Fruit fly (Drosophila melanogaster) whole organism, pupa: ENCODE results near the gene crok.

Experiments used
- CG12605 ChIP-seq: fragments of 200-800 bp; sonication (Bioruptor generic); IDR thresholded peaks from 2 replicates; pipeline ENCODE4 v1.3.6; 2022; ENCODE audit warnings: missing biosample characterization, missing genetic modification characterization
- CG13204 ChIP-seq: fragments of 200-800 bp; sonication (Bioruptor generic); optimal IDR thresholded peaks from 2 replicates; lab custom pipeline; 2018; ENCODE audit warnings: missing biosample characterization, mild to moderate bottlenecking, missing genetic modification characterization, moderate library complexity
- CG14655 ChIP-seq: fragments of 200-800 bp; sonication (Bioruptor generic); optimal IDR thresholded peaks from 3 replicates; lab custom pipeline; 2017; ENCODE audit warnings: mild to moderate bottlenecking, missing biosample characterization, missing genetic modification reagents, missing genetic modification characterization
- CG15710 ChIP-seq: fragments of 200-800 bp; sonication (Bioruptor generic); optimal IDR thresholded peaks from 2 replicates; lab custom pipeline; 2018; ENCODE audit warnings: missing biosample characterization, mild to moderate bottlenecking, missing genetic modification characterization, moderate library complexity
- CG17806 ChIP-seq: fragments of 200-800 bp; sonication (Bioruptor generic); optimal IDR thresholded peaks from 2 replicates; lab custom pipeline; 2018; ENCODE audit warnings: missing biosample characterization, mild to moderate bottlenecking, missing genetic modification characterization, moderate library complexity
- CG34367 ChIP-seq: fragments of 200-800 bp; sonication (Bioruptor generic); optimal IDR thresholded peaks from 2 replicates; lab custom pipeline; 2018; ENCODE audit warnings: missing biosample characterization, mild to moderate bottlenecking, missing genetic modification characterization
- D1 ChIP-seq: fragments of 200-800 bp; sonication (Bioruptor generic); optimal IDR thresholded peaks from 2 replicates; lab custom pipeline; 2018; ENCODE audit warnings: missing biosample characterization, mild to moderate bottlenecking, missing genetic modification characterization, moderate library complexity
- EcR ChIP-seq: fragments of 200-800 bp; sonication (Bioruptor generic); optimal IDR thresholded peaks from 3 replicates; lab custom pipeline; 2019; ENCODE audit warnings: missing biosample characterization, missing genetic modification characterization, mild to moderate bottlenecking, moderate library complexity, missing genetic modification reagents
- fd96Ca ChIP-seq: fragments of 200-800 bp; sonication (Bioruptor generic); IDR thresholded peaks from 3 replicates; pipeline ENCODE4 v1.3.6; 2022; ENCODE audit warnings: missing biosample characterization, missing genetic modification characterization
- gl ChIP-seq: fragments of 200-800 bp; sonication (Bioruptor generic); optimal IDR thresholded peaks from 2 replicates; lab custom pipeline; 2018; ENCODE audit warnings: missing biosample characterization, mild to moderate bottlenecking, missing genetic modification characterization
- rn ChIP-seq: fragments of 200-800 bp; sonication (Bioruptor generic); IDR thresholded peaks from 2 replicates; pipeline ENCODE4 v1.3.6; 2022; ENCODE audit warnings: missing biosample characterization, missing genetic modification characterization

dm6 chr2L:12170250-12170649, 2.5 kb upstream of the crok start, which contains the start of gene CG17217:
- TF ChIP-seq CG15710, result no peak
- no peak for TF ChIP-seq CG17806 (tag; lab: Kevin White, UChicago)
- no peak for TF ChIP-seq CG34367 (tag; lab: Kevin White, UChicago)
- TF ChIP-seq EcR (GFP tag; lab: Kevin White, UChicago), result no peak
- TF ChIP-seq rn (GFP tag; lab: Robert Waterston, UW), result no peak
- TF ChIP-seq gl, result no peak
- TF ChIP-seq fd96Ca (GFP tag; lab: Robert Waterston, UW), result no peak
- TF ChIP-seq CG14655, result no peak
- no peak for TF ChIP-seq D1 (tag; lab: Kevin White, UChicago)
- TF ChIP-seq CG12605 (GFP tag; lab: Robert Waterston, UW), result no peak
- TF ChIP-seq CG13204 (GFP tag; lab: Kevin White, UChicago), result no peak
